Worm (Caenorhabditis elegans): ENCODE data around the gene clec-62.

- TF ChIP-seq pbrm-1 (GFP tag; IDR thresholded peaks at IDR 0.05), result no peak
- no peak for TF ChIP-seq F49E8.2 (tag; optimal IDR thresholded peaks at IDR 0.05; ENCODE audit: insufficient read depth)
- no peak for TF ChIP-seq ztf-22 (GFP tag; optimal IDR thresholded peaks at IDR 0.05)
- no peak for TF ChIP-seq ceh-79 (tag; optimal IDR thresholded peaks at IDR 0.05)
These were observed 2.5 kb downstream of the clec-62 start for ce11 chrII:12892407-12892806.

Measured in whole organism, young adult.